Worm (Caenorhabditis elegans) whole organism, L3 larva: ENCODE measurements around the gene VC5.2.
"Not testable (repeated sequence)": the region's sequence is repeated elsewhere in the genome, so short reads cannot be mapped to it uniquely, and the experiment has no call there.

Source experiments
- R02D3.7 ChIP-seq: fragments of 150-350 bp; optimal IDR thresholded peaks from 2 replicates; lab custom pipeline; 2014; ENCODE audit warnings: missing biosample characterization, missing genetic modification characterization
- ZK546.5 ChIP-seq: sonication (generic microtip); optimal IDR thresholded peaks from 2 replicates; lab custom pipeline; 2017; ENCODE audit warnings: missing biosample characterization, missing genetic modification characterization
- aly-2 ChIP-seq: fragments of 150-350 bp; optimal IDR thresholded peaks from 2 replicates; lab custom pipeline; 2014; ENCODE audit warnings: missing biosample characterization, missing genetic modification characterization
- ama-1 ChIP-seq: fragments of 150-350 bp; optimal IDR thresholded peaks from 2 replicates; lab custom pipeline; 2018
- ceh-16 ChIP-seq: sonication (generic microtip); optimal IDR thresholded peaks from 2 replicates; lab custom pipeline; 2017; ENCODE audit warnings: missing biosample characterization, missing genetic modification characterization
- ceh-28 ChIP-seq: fragments of 150-350 bp; optimal IDR thresholded peaks from 2 replicates; lab custom pipeline; 2014; ENCODE audit warnings: missing biosample characterization, missing genetic modification reagents, missing genetic modification characterization
- ceh-82 ChIP-seq: fragments of 150-350 bp; optimal IDR thresholded peaks from 2 replicates; lab custom pipeline; 2014; ENCODE audit warnings: missing biosample characterization, missing genetic modification characterization
- ceh-9 ChIP-seq: sonication (generic microtip); optimal IDR thresholded peaks from 2 replicates; lab custom pipeline; 2018; ENCODE audit warnings: missing biosample characterization, missing genetic modification characterization
- daf-12 ChIP-seq: fragments of 150-350 bp; optimal IDR thresholded peaks from 2 replicates; lab custom pipeline; 2014; ENCODE audit warnings: missing biosample characterization, missing genetic modification reagents, missing genetic modification characterization
- egl-27 ChIP-seq: sonication (generic microtip); optimal IDR thresholded peaks from 4 replicates; lab custom pipeline; 2017; ENCODE audit warnings: missing biosample characterization, missing genetic modification reagents, missing genetic modification characterization
- egl-5 ChIP-seq: fragments of 150-350 bp; optimal IDR thresholded peaks from 2 replicates; lab custom pipeline; 2017; ENCODE audit warnings: missing biosample characterization, missing genetic modification reagents, missing genetic modification characterization, inconsistent platforms
- elt-1 ChIP-seq: fragments of 150-350 bp; optimal IDR thresholded peaks from 2 replicates; lab custom pipeline; 2014; ENCODE audit warnings: missing biosample characterization, missing genetic modification characterization
- elt-2 ChIP-seq: sonication (generic microtip); optimal IDR thresholded peaks from 2 replicates; lab custom pipeline; 2016; ENCODE audit warnings: missing genetic modification reagents, mild to moderate bottlenecking, missing genetic modification characterization, missing compliant biosample characterization
- eor-1 ChIP-seq, 2 experiments: fragments of 150-350 bp; optimal IDR thresholded peaks; 2 replicates each; lab custom pipeline; 2014 to 2018; ENCODE audit warnings: missing biosample characterization in 2 of 2, missing genetic modification characterization in 2 of 2
- fkh-10 ChIP-seq: sonication (generic microtip); optimal IDR thresholded peaks from 2 replicates; lab custom pipeline; 2017; ENCODE audit warnings: missing biosample characterization, missing genetic modification reagents, missing genetic modification characterization
- fkh-2 ChIP-seq: fragments of 150-350 bp; optimal IDR thresholded peaks from 2 replicates; lab custom pipeline; 2014; ENCODE audit warnings: missing biosample characterization, missing genetic modification reagents, missing genetic modification characterization
- fos-1 ChIP-seq: fragments of 150-350 bp; optimal IDR thresholded peaks from 2 replicates; lab custom pipeline; 2014; ENCODE audit warnings: missing biosample characterization, missing genetic modification characterization
- hmg-11 ChIP-seq: sonication (generic microtip); optimal IDR thresholded peaks from 2 replicates; lab custom pipeline; 2016; ENCODE audit warnings: missing genetic modification characterization, missing compliant biosample characterization
- jun-1 ChIP-seq: fragments of 150-350 bp; optimal IDR thresholded peaks from 2 replicates; lab custom pipeline; 2014; ENCODE audit warnings: missing biosample characterization, missing genetic modification reagents, missing genetic modification characterization
- lin-15B ChIP-seq: fragments of 150-350 bp; optimal IDR thresholded peaks from 2 replicates; lab custom pipeline; 2014; ENCODE audit warnings: missing biosample characterization, missing genetic modification characterization
- lin-39 ChIP-seq: fragments of 150-350 bp; optimal IDR thresholded peaks from 2 replicates; lab custom pipeline; 2018; ENCODE audit warnings: missing biosample characterization, missing genetic modification reagents, missing genetic modification characterization
- lsy-12 ChIP-seq: sonication (generic microtip); optimal IDR thresholded peaks from 2 replicates; lab custom pipeline; 2016; ENCODE audit warnings: mild to moderate bottlenecking, missing genetic modification characterization, missing compliant biosample characterization
- mdl-1 ChIP-seq: fragments of 150-350 bp; optimal IDR thresholded peaks from 2 replicates; lab custom pipeline; 2014; ENCODE audit warnings: missing biosample characterization, missing genetic modification characterization
- mml-1 ChIP-seq: fragments of 150-350 bp; sonication (generic microtip); optimal IDR thresholded peaks from 3 replicates; lab custom pipeline; 2014; ENCODE audit warnings: missing biosample characterization, missing genetic modification characterization
- nfya-1 ChIP-seq: sonication (generic microtip); optimal IDR thresholded peaks from 2 replicates; lab custom pipeline; 2017; ENCODE audit warnings: missing genetic modification characterization, mild to moderate bottlenecking, missing compliant biosample characterization, antibody characterized with exemption, moderate library complexity; ENCODE audit not compliant: insufficient read depth
- nhr-11 ChIP-seq: fragments of 150-350 bp; optimal IDR thresholded peaks from 2 replicates; lab custom pipeline; 2014; ENCODE audit warnings: missing biosample characterization, missing genetic modification characterization
- nhr-23 ChIP-seq: fragments of 150-350 bp; optimal IDR thresholded peaks from 2 replicates; lab custom pipeline; 2014; ENCODE audit warnings: missing biosample characterization, missing genetic modification reagents, missing genetic modification characterization
- nhr-237 ChIP-seq: fragments of 150-350 bp; optimal IDR thresholded peaks from 2 replicates; lab custom pipeline; 2014; ENCODE audit warnings: missing biosample characterization, missing genetic modification characterization
- nhr-25 ChIP-seq: sonication (generic microtip); optimal IDR thresholded peaks from 2 replicates; lab custom pipeline; 2017; ENCODE audit warnings: missing biosample characterization, missing genetic modification characterization
- nhr-28 ChIP-seq: fragments of 150-350 bp; optimal IDR thresholded peaks from 2 replicates; lab custom pipeline; 2014; ENCODE audit warnings: missing biosample characterization, missing genetic modification characterization
- nhr-43 ChIP-seq: sonication (generic microtip); optimal IDR thresholded peaks from 2 replicates; lab custom pipeline; 2016; ENCODE audit warnings: mild to moderate bottlenecking, missing genetic modification characterization, missing compliant biosample characterization; ENCODE audit not compliant: poor library complexity, severe bottlenecking
- nhr-67 ChIP-seq: fragments of 150-350 bp; optimal IDR thresholded peaks from 2 replicates; lab custom pipeline; 2014; ENCODE audit warnings: missing biosample characterization, missing genetic modification characterization
- nhr-76 ChIP-seq: fragments of 150-350 bp; sonication (generic microtip); optimal IDR thresholded peaks from 5 replicates; lab custom pipeline; 2014; ENCODE audit warnings: missing biosample characterization, missing genetic modification characterization
- nhr-77 ChIP-seq: fragments of 150-350 bp; optimal IDR thresholded peaks from 2 replicates; lab custom pipeline; 2014; ENCODE audit warnings: missing biosample characterization, missing genetic modification characterization
- pha-4 ChIP-seq: fragments of 150-350 bp; optimal IDR thresholded peaks from 2 replicates; lab custom pipeline; 2014; ENCODE audit warnings: missing biosample characterization, missing genetic modification reagents, missing genetic modification characterization
- pqm-1 ChIP-seq: fragments of 150-350 bp; optimal IDR thresholded peaks from 2 replicates; lab custom pipeline; 2017; ENCODE audit warnings: missing biosample characterization, missing genetic modification characterization, inconsistent platforms
- sea-2 ChIP-seq: fragments of 150-350 bp; sonication (generic microtip); optimal IDR thresholded peaks from 4 replicates; lab custom pipeline; 2014; ENCODE audit warnings: missing biosample characterization, missing genetic modification reagents, missing genetic modification characterization
- skn-1 ChIP-seq: fragments of 150-350 bp; optimal IDR thresholded peaks from 2 replicates; lab custom pipeline; 2014; ENCODE audit warnings: missing biosample characterization, missing genetic modification characterization
- snpc-4 ChIP-seq: fragments of 150-350 bp; optimal IDR thresholded peaks from 2 replicates; lab custom pipeline; 2014; ENCODE audit warnings: missing biosample characterization, missing genetic modification characterization
- tbx-2 ChIP-seq: sonication (generic microtip); optimal IDR thresholded peaks from 2 replicates; lab custom pipeline; 2016; ENCODE audit warnings: mild to moderate bottlenecking, missing genetic modification characterization, missing compliant biosample characterization
- unc-39 ChIP-seq: sonication (generic microtip); optimal IDR thresholded peaks from 4 replicates; lab custom pipeline; 2017; ENCODE audit warnings: missing biosample characterization, missing genetic modification characterization
- unc-62 ChIP-seq: fragments of 150-350 bp; sonication (generic microtip); optimal IDR thresholded peaks from 4 replicates; lab custom pipeline; 2014; ENCODE audit warnings: missing biosample characterization, missing genetic modification reagents, missing genetic modification characterization
- zag-1 ChIP-seq: fragments of 150-350 bp; optimal IDR thresholded peaks from 2 replicates; lab custom pipeline; 2014; ENCODE audit warnings: missing biosample characterization, missing genetic modification characterization
- ztf-4 ChIP-seq: fragments of 150-350 bp; optimal IDR thresholded peaks from 2 replicates; lab custom pipeline; 2014; ENCODE audit warnings: missing biosample characterization, missing genetic modification characterization

Gene VC5.2

DNA sequence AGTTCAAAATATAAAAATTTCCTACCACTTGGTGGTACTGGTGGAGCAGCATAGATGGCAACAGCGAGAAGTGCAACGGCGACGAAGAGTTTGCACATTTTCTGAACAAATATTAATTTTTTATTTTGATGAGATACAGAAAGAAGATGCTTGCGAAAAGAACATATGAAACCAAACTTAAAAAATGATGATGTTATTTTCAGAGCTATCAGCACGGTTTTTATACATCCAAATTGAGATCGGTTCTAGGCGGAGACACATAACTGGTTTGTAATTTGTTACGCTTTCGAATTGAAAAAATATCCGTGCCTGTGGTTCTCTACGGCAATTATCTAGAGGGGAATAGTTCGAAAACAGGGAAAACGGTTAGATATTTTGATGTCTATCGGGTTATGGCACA is 32.7 kb upstream of the VC5.2 start, which contains the start of gene txt-17:
txt-17 (minus strand) TSS at position 101 of the 400 bp plus-strand sequence.
- no peak for TF ChIP-seq nfya-1 (tag; lab: Kevin White, UChicago)

DNA sequence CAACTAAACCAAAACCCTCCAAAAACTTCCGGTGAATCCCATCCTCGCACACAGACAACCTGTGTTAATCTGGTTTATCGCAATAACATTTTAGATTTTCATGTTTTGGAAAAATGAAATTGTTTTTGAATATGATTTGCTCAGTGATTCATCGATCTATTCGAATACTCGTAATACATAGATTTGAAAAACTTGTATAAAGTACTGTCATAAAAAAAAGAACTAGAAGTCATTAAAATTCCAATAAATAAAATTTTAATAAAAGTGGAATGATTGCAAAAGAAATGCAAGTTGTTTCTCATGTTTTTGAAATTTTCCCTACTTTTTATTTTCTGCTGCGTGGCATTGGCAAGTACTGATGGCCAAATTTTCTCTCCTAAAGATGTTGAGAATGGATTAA is 31.2 kb upstream of the VC5.2 start, which contains the start of gene spig-8:
spig-8 (plus strand) TSS at position 301 of the 400 bp plus-strand sequence.
- TF ChIP-seq nhr-237 (tag; lab: Kevin White, UChicago) = no peak
- TF ChIP-seq nhr-67 (tag; lab: Kevin White, UChicago) = no peak
- TF ChIP-seq unc-62 (GFP tag; lab: Kevin White, UChicago) = no peak
- TF ChIP-seq nhr-25 (tag; lab: Kevin White, UChicago) = no peak
- no peak for TF ChIP-seq nhr-28 (tag; lab: Kevin White, UChicago)
- no peak for TF ChIP-seq lin-39 (tag; lab: Kevin White, UChicago)
- no peak for TF ChIP-seq sea-2 (GFP tag; lab: Kevin White, UChicago)

DNA sequence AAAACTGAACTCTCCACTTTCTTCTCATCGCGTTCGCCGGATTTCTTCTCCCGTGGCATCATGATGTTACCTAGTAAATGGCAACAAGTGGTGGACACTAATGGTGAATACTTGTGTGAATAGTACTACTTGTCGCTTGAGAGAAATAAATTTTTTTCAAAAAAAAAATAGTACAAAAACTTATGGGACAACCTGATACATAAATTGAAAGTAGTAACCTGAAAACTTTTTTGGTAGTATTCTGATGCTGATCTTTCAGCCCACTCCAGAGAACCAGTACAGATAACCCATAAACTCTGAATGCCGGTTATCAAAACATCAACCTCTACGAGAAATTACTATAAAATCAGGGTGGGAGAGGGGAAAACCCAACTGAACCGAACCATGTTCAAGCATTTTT is 28.0 kb upstream of the VC5.2 start, which contains the start of gene Y57E12AL.2:
Y57E12AL.2 (plus strand) TSS at position 301 of the 400 bp plus-strand sequence.
- TF ChIP-seq skn-1, elt-1, fos-1 (tag; lab: Kevin White, UChicago): not testable (repeated sequence)

DNA sequence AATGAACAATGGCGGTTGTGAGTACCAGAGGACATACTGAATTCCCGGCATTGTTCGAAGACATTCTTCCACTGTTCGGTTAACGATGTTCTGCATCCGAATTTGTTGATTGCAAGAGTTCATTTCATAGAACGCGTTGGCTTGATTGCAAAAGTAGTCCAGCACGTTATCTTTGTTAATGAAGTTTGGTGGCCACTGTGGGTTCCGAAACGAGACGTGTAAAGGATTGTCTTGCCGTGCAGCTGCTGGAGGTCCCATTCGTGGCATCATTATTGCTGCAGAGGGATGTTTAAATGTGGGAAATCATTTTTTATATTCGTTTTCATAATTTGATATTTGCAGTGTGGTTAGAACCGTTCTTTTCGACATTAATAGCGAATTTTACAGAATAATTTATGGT is 26.4 kb upstream of the VC5.2 start, which contains the start of gene mdt-6:
mdt-6 (minus strand) TSS at position 275 of the 400 bp plus-strand sequence.
- TF ChIP-seq unc-39 (no peak), ama-1 (peak; percentile 51), snpc-4 (tag; lab: Kevin White, UChicago) (no peak)

DNA sequence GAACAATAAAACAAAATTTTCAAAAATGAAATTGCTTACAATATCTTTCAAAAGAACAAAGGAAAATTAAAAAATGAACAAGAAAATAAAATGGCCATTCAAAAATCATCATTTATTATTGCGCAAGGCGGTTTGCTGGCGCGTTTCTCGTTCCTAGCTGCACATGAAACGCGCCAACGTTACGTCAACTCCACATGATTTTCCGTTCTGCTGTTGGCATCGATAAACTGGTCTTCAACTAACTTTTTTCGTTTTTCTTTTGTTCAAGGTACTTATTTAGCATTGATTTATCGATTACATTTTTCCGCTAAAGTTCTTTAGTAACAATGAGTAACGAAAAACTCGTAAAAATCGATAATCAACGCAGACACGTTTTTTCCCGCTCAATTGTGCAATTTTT is 25.4 kb upstream of the VC5.2 start, which contains the start of the genes Y57E12AL.6 and Y57E12AL.1:
Y57E12AL.6 (minus strand) TSS at position 75 of the 400 bp plus-strand sequence.
Y57E12AL.1 (plus strand) TSS at position 135 of the 400 bp plus-strand sequence.
- TF ChIP-seq hmg-11 (tag; lab: Kevin White, UChicago) (peak; percentile 57), nhr-77 (tag; lab: Kevin White, UChicago) (peak; percentile 11), ama-1 (peak; percentile 31), nhr-43 (tag; lab: Kevin White, UChicago) (peak; percentile 88), mml-1 (tag; lab: Kevin White, UChicago) (no peak), ZK546.5 (tag; lab: Kevin White, UChicago) (no peak), nhr-23 (tag; lab: Kevin White, UChicago) (peak; percentile 92), lin-39 (tag; lab: Kevin White, UChicago) (peak; percentile 58), ceh-82 (tag; lab: Kevin White, UChicago) (no peak), zag-1 (tag; lab: Kevin White, UChicago) (no peak), snpc-4 (tag; lab: Kevin White, UChicago) (peak; percentile 93), elt-2 (tag; lab: Kevin White, UChicago) (peak; percentile 48), nhr-76 (tag; lab: Kevin White, UChicago) (no peak), mdl-1 (tag; lab: Kevin White, UChicago) (no peak), fos-1 (tag; lab: Kevin White, UChicago) (no peak), lin-15B (tag; lab: Kevin White, UChicago) (peak; percentile 70), daf-12 (tag; lab: Kevin White, UChicago) (no peak), nfya-1 (tag; lab: Kevin White, UChicago) (peak; percentile 78), fkh-2 (no peak), egl-27 (tag; lab: Kevin White, UChicago) (no peak), fkh-10 (GFP tag; lab: Kevin White, UChicago) (no peak), ceh-9 (tag; lab: Kevin White, UChicago) (no peak), eor-1 (tag; optimal IDR thresholded peaks at IDR 0.05; lab: Kevin White, UChicago) (no peak), nhr-28 (tag; lab: Kevin White, UChicago) (no peak), nhr-25 (tag; lab: Kevin White, UChicago) (peak; percentile 90), pha-4 (peak; percentile 81), egl-5 (peak; percentile 78), ztf-4 (tag; lab: Kevin White, UChicago) (peak; percentile 26), skn-1 (tag; lab: Kevin White, UChicago) (peak; percentile 95), aly-2 (tag; lab: Kevin White, UChicago) (no peak), ceh-16 (tag; lab: Kevin White, UChicago) (no peak), pqm-1 (tag; lab: Kevin White, UChicago) (peak; percentile 33), R02D3.7 (tag; lab: Kevin White, UChicago) (peak; percentile 35), jun-1 (tag; lab: Kevin White, UChicago) (peak; percentile 69), lsy-12 (tag; lab: Kevin White, UChicago) (peak; percentile 52), tbx-2 (tag; lab: Kevin White, UChicago) (peak; percentile 50), nhr-11 (no peak), ceh-28 (tag; lab: Kevin White, UChicago) (peak; percentile 86)
- TF ChIP-seq, all 47 proteins: peak for 21
